Fruit fly (Drosophila melanogaster): Measurements from ENCODE around the gene CG7251.

Gene CG7251

dm6 chr2L:5542944-5543515 lies 45.2 kb downstream of the CG7251 start (continued):
- no peak for TF ChIP-seq gsb-n (tag; optimal IDR thresholded peaks at IDR 0.05)
- no peak for TF ChIP-seq CG10565 (GFP tag; optimal IDR thresholded peaks at IDR 0.05)
- TF ChIP-seq btn (GFP tag; optimal IDR thresholded peaks at IDR 0.05): no peak
- peak; percentile 26 for TF ChIP-seq scrt (GFP tag; optimal IDR thresholded peaks at IDR 0.05)
- no peak for TF ChIP-seq Sry-δ (GFP tag; optimal IDR thresholded peaks at IDR 0.05)
- 0 out of 3 replicates have a peak, but pooled peaks have one; percentile 32 for TF ChIP-seq CG2889 (GFP tag; IDR thresholded peaks at IDR 0.05)
- no peak for TF ChIP-seq kni (GFP tag; optimal IDR thresholded peaks at IDR 0.05)
- TF ChIP-seq CG17359 (tag; optimal IDR thresholded peaks at IDR 0.05): peak; percentile 44
- TF ChIP-seq cwo (GFP tag; optimal IDR thresholded peaks at IDR 0.05): peak; percentile 86
- peak; percentile 49; the same call in 1 of the 3 replicates for TF ChIP-seq H15 (GFP tag; IDR thresholded peaks at IDR 0.05)
- TF ChIP-seq nerfin-1 (tag; optimal IDR thresholded peaks at IDR 0.05): peak; percentile 26
- no peak for TF ChIP-seq CG15696 (tag; optimal IDR thresholded peaks at IDR 0.05)
- peak; percentile 11 for TF ChIP-seq chn (GFP tag; optimal IDR thresholded peaks at IDR 0.05)
- TF ChIP-seq CG2120 (GFP tag; optimal IDR thresholded peaks at IDR 0.05): peak; percentile 76
- peak; percentile 57 for TF ChIP-seq PHDP (tag; optimal IDR thresholded peaks at IDR 0.05)
- no peak for TF ChIP-seq TFAM (GFP tag; optimal IDR thresholded peaks at IDR 0.05)
- peak; percentile 64 for TF ChIP-seq mam (GFP tag; optimal IDR thresholded peaks at IDR 0.05)
- TF ChIP-seq Vsx1 (GFP tag; optimal IDR thresholded peaks at IDR 0.05): no peak
- TF ChIP-seq abd-A (tag; optimal IDR thresholded peaks at IDR 0.05): no peak
- TF ChIP-seq fd96Cb (tag; optimal IDR thresholded peaks at IDR 0.05): no peak
- no peak; the same call in 2 of the 3 replicates for TF ChIP-seq Aef1 (GFP tag; IDR thresholded peaks at IDR 0.05)
- TF ChIP-seq eyg (GFP tag; optimal IDR thresholded peaks at IDR 0.05): no peak
- no peak for TF ChIP-seq tio (GFP tag; optimal IDR thresholded peaks at IDR 0.05)
- TF ChIP-seq vvl (GFP tag; IDR thresholded peaks at IDR 0.05): peak; percentile 79
- peak; percentile 82 for TF ChIP-seq ERR (GFP tag; optimal IDR thresholded peaks at IDR 0.05)
- peak; percentile 49 for TF ChIP-seq dm (GFP tag; optimal IDR thresholded peaks at IDR 0.05)
- no peak for TF ChIP-seq nau (GFP tag; optimal IDR thresholded peaks at IDR 0.05)
- TF ChIP-seq Taf1 (GFP tag; IDR thresholded peaks at IDR 0.05): no peak; the same call in 1 of the 2 replicates
- no peak for TF ChIP-seq inv (GFP tag; IDR thresholded peaks at IDR 0.05; ENCODE audit: partially characterized antibody)
- TF ChIP-seq gcm (GFP tag; optimal IDR thresholded peaks at IDR 0.05): no peak
- peak; percentile 29 for TF ChIP-seq CG12155 (GFP tag; optimal IDR thresholded peaks at IDR 0.05)
- no peak for TF ChIP-seq ewg (GFP tag; optimal IDR thresholded peaks at IDR 0.05)
- peak; percentile 36; the same call in 1 of the 2 replicates for TF ChIP-seq chm (GFP tag; IDR thresholded peaks at IDR 0.05)
- TF ChIP-seq CG12071 (GFP tag; optimal IDR thresholded peaks at IDR 0.05): peak; percentile 32
- peak; percentile 59 for TF ChIP-seq Awh (GFP tag; IDR thresholded peaks at IDR 0.05)
- TF ChIP-seq Dip3 (GFP tag; optimal IDR thresholded peaks at IDR 0.05): peak; percentile 0
- TF ChIP-seq z (GFP tag; IDR thresholded peaks at IDR 0.05): peak; percentile 99
- peak; percentile 37 for TF ChIP-seq Fer3 (tag; optimal IDR thresholded peaks at IDR 0.05)
- no peak for TF ChIP-seq tap (tag; optimal IDR thresholded peaks at IDR 0.05)
- TF ChIP-seq bcd (GFP tag; optimal IDR thresholded peaks at IDR 0.05): peak; percentile 53
- TF ChIP-seq CG16779 (GFP tag; IDR thresholded peaks at IDR 0.05): peak; percentile 70; the same call in 1 of the 2 replicates
- no peak for TF ChIP-seq cato (GFP tag; optimal IDR thresholded peaks at IDR 0.05; ENCODE audit: borderline replicate concordance)
- TF ChIP-seq HLH54F (GFP tag; optimal IDR thresholded peaks at IDR 0.05): peak; percentile 34
- peak; percentile 30 for TF ChIP-seq al (GFP tag; IDR thresholded peaks at IDR 0.05)
- TF ChIP-seq bbx (GFP tag; IDR thresholded peaks at IDR 0.05; ENCODE audit: partially characterized antibody): peak; percentile 34; the same call in 1 of the 2 replicates
- no peak for TF ChIP-seq Mad (GFP tag; optimal IDR thresholded peaks at IDR 0.05)
- TF ChIP-seq crol (GFP tag; IDR thresholded peaks at IDR 0.05): peak; percentile 95
- TF ChIP-seq pnt (GFP tag; optimal IDR thresholded peaks at IDR 0.05): peak; percentile 9
- TF ChIP-seq danr (GFP tag; IDR thresholded peaks at IDR 0.05): peak; percentile 24; the same call in 1 of the 2 replicates
- peak; percentile 66 for TF ChIP-seq sob (GFP tag; IDR thresholded peaks at IDR 0.05)
